Worm (Caenorhabditis elegans) whole organism, late embryonic: ENCODE data around the gene C16B8.4.

ENCODE experiments used
- C08G9.2 ChIP-seq: sonication (generic microtip); optimal IDR thresholded peaks from 2 replicates; lab custom pipeline; 2016; ENCODE audit warnings: mild to moderate bottlenecking, missing genetic modification characterization, moderate library complexity, missing compliant biosample characterization
- C38D4.7 ChIP-seq: fragments of 200-800 bp; sonication (Bioruptor generic); optimal IDR thresholded peaks from 2 replicates; lab custom pipeline; 2018; ENCODE audit warnings: mild to moderate bottlenecking, missing genetic modification characterization, moderate library complexity, missing compliant biosample characterization
- F13H6.1 ChIP-seq: sonication (generic microtip); optimal IDR thresholded peaks from 2 replicates; lab custom pipeline; 2016; ENCODE audit warnings: missing genetic modification characterization, missing compliant biosample characterization
- T23F11.4 ChIP-seq: fragments of 200-800 bp; sonication (Bioruptor generic); optimal IDR thresholded peaks from 2 replicates; lab custom pipeline; 2018; ENCODE audit warnings: mild to moderate bottlenecking, missing genetic modification characterization, missing compliant biosample characterization
- Y22D7AL.16 ChIP-seq: sonication (generic microtip); optimal IDR thresholded peaks from 2 replicates; lab custom pipeline; 2016; ENCODE audit warnings: missing genetic modification characterization, missing compliant biosample characterization
- ahr-1 ChIP-seq: sonication (generic microtip); optimal IDR thresholded peaks from 2 replicates; lab custom pipeline; 2016; ENCODE audit warnings: missing genetic modification characterization, missing compliant biosample characterization
- ama-1 ChIP-seq: fragments of 150-350 bp; optimal IDR thresholded peaks from 2 replicates; lab custom pipeline; 2014
- ceh-14 ChIP-seq: sonication (generic microtip); optimal IDR thresholded peaks from 2 replicates; lab custom pipeline; 2016; ENCODE audit warnings: missing genotype, missing genetic modification characterization, missing compliant biosample characterization
- ceh-18 ChIP-seq: sonication (generic microtip); optimal IDR thresholded peaks from 2 replicates; lab custom pipeline; 2016; ENCODE audit warnings: missing genetic modification characterization, missing compliant biosample characterization
- ceh-19 ChIP-seq: fragments of 200-800 bp; sonication (Bioruptor generic); optimal IDR thresholded peaks from 2 replicates; lab custom pipeline; 2018; ENCODE audit warnings: mild to moderate bottlenecking, missing genetic modification characterization, missing compliant biosample characterization
- ceh-2 ChIP-seq: sonication (generic microtip); optimal IDR thresholded peaks from 2 replicates; lab custom pipeline; 2016; ENCODE audit warnings: missing genotype, missing genetic modification characterization, missing compliant biosample characterization
- ceh-22 ChIP-seq: sonication (generic microtip); optimal IDR thresholded peaks from 2 replicates; lab custom pipeline; 2017; ENCODE audit warnings: missing biosample characterization, missing genetic modification characterization
- ceh-30 ChIP-seq: fragments of 150-350 bp; optimal IDR thresholded peaks from 2 replicates; lab custom pipeline; 2014; ENCODE audit warnings: missing biosample characterization, missing genetic modification characterization
- ceh-31 ChIP-seq: sonication (generic microtip); optimal IDR thresholded peaks from 2 replicates; lab custom pipeline; 2016; ENCODE audit warnings: missing genetic modification characterization, missing compliant biosample characterization
- ceh-34 ChIP-seq: sonication (generic microtip); optimal IDR thresholded peaks from 2 replicates; lab custom pipeline; 2016; ENCODE audit warnings: mild to moderate bottlenecking, missing genetic modification characterization, missing compliant biosample characterization
- ceh-45 ChIP-seq: fragments of 200-800 bp; sonication (Bioruptor generic); IDR thresholded peaks from 2 replicates; pipeline ENCODE4 v1.3.6; 2022; ENCODE audit warnings: missing genetic modification reagents, missing genetic modification characterization, missing compliant biosample characterization
- ceh-48 ChIP-seq: sonication (generic microtip); optimal IDR thresholded peaks from 2 replicates; lab custom pipeline; 2016; ENCODE audit warnings: missing genetic modification characterization, inconsistent platforms, missing compliant biosample characterization
- dve-1 ChIP-seq: sonication (generic microtip); optimal IDR thresholded peaks from 2 replicates; lab custom pipeline; 2017; ENCODE audit warnings: antibody characterized with exemption, mild to moderate bottlenecking, missing genetic modification characterization, missing compliant biosample characterization
- elt-2 ChIP-seq: sonication (generic microtip); optimal IDR thresholded peaks from 2 replicates; lab custom pipeline; 2016; ENCODE audit warnings: missing genetic modification reagents, missing genetic modification characterization, missing compliant biosample characterization
- ets-4 ChIP-seq: sonication (generic microtip); optimal IDR thresholded peaks from 2 replicates; lab custom pipeline; 2016; ENCODE audit warnings: missing genetic modification characterization, missing compliant biosample characterization
- eyg-1 ChIP-seq: sonication (generic microtip); optimal IDR thresholded peaks from 2 replicates; lab custom pipeline; 2016; ENCODE audit warnings: missing genotype, missing genetic modification characterization, missing compliant biosample characterization
- fkh-10 ChIP-seq: fragments of 150-350 bp; optimal IDR thresholded peaks from 2 replicates; lab custom pipeline; 2014; ENCODE audit warnings: missing biosample characterization, missing genetic modification reagents, missing genetic modification characterization
- gmeb-2 ChIP-seq: sonication (generic microtip); optimal IDR thresholded peaks from 2 replicates; lab custom pipeline; 2016; ENCODE audit warnings: missing genetic modification characterization, inconsistent platforms, missing compliant biosample characterization
- hlh-15 ChIP-seq: sonication (generic microtip); optimal IDR thresholded peaks from 2 replicates; lab custom pipeline; 2016; ENCODE audit warnings: missing genetic modification characterization, missing compliant biosample characterization
- hlh-30 ChIP-seq: sonication (generic microtip); optimal IDR thresholded peaks from 2 replicates; lab custom pipeline; 2017; ENCODE audit warnings: antibody characterized with exemption, missing genetic modification characterization, missing compliant biosample characterization; ENCODE audit not compliant: insufficient read depth
- hlh-8 ChIP-seq: sonication (generic microtip); optimal IDR thresholded peaks from 2 replicates; lab custom pipeline; 2016; ENCODE audit warnings: missing genotype, missing genetic modification characterization, missing compliant biosample characterization
- lim-6 ChIP-seq: sonication (generic microtip); optimal IDR thresholded peaks from 2 replicates; lab custom pipeline; 2016; ENCODE audit warnings: missing genetic modification characterization, missing compliant biosample characterization
- madf-2 ChIP-seq: sonication (generic microtip); optimal IDR thresholded peaks from 2 replicates; lab custom pipeline; 2017; ENCODE audit warnings: missing genetic modification characterization, missing compliant biosample characterization
- mec-3 ChIP-seq: sonication (generic microtip); optimal IDR thresholded peaks from 2 replicates; lab custom pipeline; 2016; ENCODE audit warnings: borderline replicate concordance, missing genetic modification characterization, missing compliant biosample characterization
- nfya-1 ChIP-seq: sonication (generic microtip); optimal IDR thresholded peaks from 2 replicates; lab custom pipeline; 2017; ENCODE audit warnings: missing genetic modification characterization, mild to moderate bottlenecking, missing compliant biosample characterization, antibody characterized with exemption, moderate library complexity
- nhr-11 ChIP-seq: fragments of 150-350 bp; optimal IDR thresholded peaks from 2 replicates; lab custom pipeline; 2014; ENCODE audit warnings: missing biosample characterization, missing genetic modification characterization
- nhr-232 ChIP-seq: sonication (generic microtip); optimal IDR thresholded peaks from 2 replicates; lab custom pipeline; 2016; ENCODE audit warnings: missing genetic modification characterization, missing compliant biosample characterization
- npax-4 ChIP-seq: sonication (generic microtip); optimal IDR thresholded peaks from 2 replicates; lab custom pipeline; 2016; ENCODE audit warnings: missing genetic modification characterization, missing compliant biosample characterization
- odd-2 ChIP-seq: sonication (generic microtip); optimal IDR thresholded peaks from 2 replicates; lab custom pipeline; 2017; ENCODE audit warnings: antibody characterized with exemption, mild to moderate bottlenecking, missing genetic modification characterization, missing compliant biosample characterization
- pag-3 ChIP-seq: sonication (generic microtip); optimal IDR thresholded peaks from 2 replicates; lab custom pipeline; 2016; ENCODE audit warnings: missing compliant biosample characterization, missing genetic modification characterization, borderline replicate concordance
- pha-2 ChIP-seq: sonication (generic microtip); optimal IDR thresholded peaks from 2 replicates; lab custom pipeline; 2017; ENCODE audit warnings: mild to moderate bottlenecking, missing genetic modification characterization, missing compliant biosample characterization
- pha-4 ChIP-seq: fragments of 150-350 bp; optimal IDR thresholded peaks from 2 replicates; lab custom pipeline; 2018; ENCODE audit warnings: missing biosample characterization, missing genetic modification reagents, missing genetic modification characterization
- pqm-1 ChIP-seq: sonication (generic microtip); optimal IDR thresholded peaks from 2 replicates; lab custom pipeline; 2016; ENCODE audit warnings: missing genetic modification characterization, missing compliant biosample characterization
- pros-1 ChIP-seq: fragments of 150-350 bp; optimal IDR thresholded peaks from 2 replicates; lab custom pipeline; 2014; ENCODE audit warnings: missing biosample characterization, missing genetic modification reagents, missing genetic modification characterization
- rnt-1 ChIP-seq: sonication (generic microtip); optimal IDR thresholded peaks from 2 replicates; lab custom pipeline; 2016; ENCODE audit warnings: missing genetic modification characterization, missing compliant biosample characterization
- sdc-2 ChIP-seq: sonication (generic microtip); optimal IDR thresholded peaks from 2 replicates; lab custom pipeline; 2016; ENCODE audit warnings: missing genotype, missing genetic modification characterization, missing compliant biosample characterization
- sox-2 ChIP-seq: fragments of 200-800 bp; sonication (Bioruptor generic); IDR thresholded peaks from 2 replicates; pipeline ENCODE4 v1.3.6; 2022; ENCODE audit warnings: missing genetic modification reagents, missing genetic modification characterization, missing compliant biosample characterization
- syd-9 ChIP-seq: sonication (generic microtip); optimal IDR thresholded peaks from 2 replicates; lab custom pipeline; 2016; ENCODE audit warnings: mild to moderate bottlenecking, missing genetic modification characterization, moderate library complexity, missing compliant biosample characterization
- tbx-2 ChIP-seq: sonication (generic microtip); optimal IDR thresholded peaks from 2 replicates; lab custom pipeline; 2016; ENCODE audit warnings: missing genetic modification characterization, missing compliant biosample characterization
- tbx-7 ChIP-seq: sonication (generic microtip); optimal IDR thresholded peaks from 2 replicates; lab custom pipeline; 2016; ENCODE audit warnings: missing genotype, missing genetic modification characterization, missing compliant biosample characterization
- ttx-3 ChIP-seq: sonication (generic microtip); optimal IDR thresholded peaks from 2 replicates; lab custom pipeline; 2016; ENCODE audit warnings: missing genetic modification reagents, missing genetic modification characterization, missing compliant biosample characterization
- unc-3 ChIP-seq, 2 experiments: fragments of 200-800 bp in 1 of 2; sonication (Bioruptor generic) in 1 of 2; sonication (generic microtip) in 1 of 2; conservative IDR thresholded peaks in 1 of 2; optimal IDR thresholded peaks in 1 of 2; 2 replicates each; pipeline versions ENCODE4 v1.3.6 to Lab custom; 2016 to 2022; ENCODE audit warnings: missing compliant biosample characterization in 2 of 2, missing genetic modification characterization in 2 of 2, missing genetic modification reagents in 1 of 2
- unc-42 ChIP-seq: sonication (generic microtip); optimal IDR thresholded peaks from 2 replicates; lab custom pipeline; 2016; ENCODE audit warnings: missing genotype, missing genetic modification characterization, missing compliant biosample characterization
- unc-55 ChIP-seq: sonication (generic microtip); optimal IDR thresholded peaks from 2 replicates; lab custom pipeline; 2017; ENCODE audit warnings: missing biosample characterization, missing genetic modification reagents, missing genetic modification characterization
- unc-86 ChIP-seq: sonication (generic microtip); optimal IDR thresholded peaks from 2 replicates; lab custom pipeline; 2016; ENCODE audit warnings: missing genetic modification characterization, missing compliant biosample characterization
- zip-5 ChIP-seq: sonication (generic microtip); optimal IDR thresholded peaks from 2 replicates; lab custom pipeline; 2016; ENCODE audit warnings: missing genetic modification characterization, missing compliant biosample characterization

The C16B8.4 gene

DNA sequence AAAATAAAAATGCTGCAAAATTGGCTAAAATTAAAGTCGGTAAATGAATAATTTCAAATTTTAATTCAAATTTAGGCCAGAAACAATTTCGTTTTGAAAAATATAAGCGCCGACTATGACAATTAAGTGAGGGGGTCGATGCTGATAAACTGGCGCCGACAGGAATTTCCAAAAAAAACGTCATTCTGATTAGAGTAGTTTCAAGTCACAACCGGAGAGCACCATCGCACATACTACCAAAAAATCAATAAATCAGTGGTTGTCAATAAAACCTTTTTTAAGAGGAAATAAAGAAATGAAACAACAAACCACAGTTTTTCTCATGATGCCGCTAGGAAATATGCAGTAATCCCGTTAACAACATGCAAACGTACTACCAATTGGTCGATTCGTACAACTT lies 24.4 kb downstream of the C16B8.4 start:
- TF ChIP-seq ceh-31 (tag; lab: Kevin White, UChicago): no peak

- TF ChIP-seq sdc-2 (tag; lab: Kevin White, UChicago): no peak
- TF ChIP-seq unc-42 (tag; lab: Kevin White, UChicago): peak; percentile 42
- no peak for TF ChIP-seq ama-1 (lab: Kevin White, UChicago)
- peak; percentile 60 for TF ChIP-seq ceh-48 (tag; lab: Kevin White, UChicago)
- TF ChIP-seq fkh-10: no peak
- TF ChIP-seq pros-1 (tag; lab: Kevin White, UChicago): no peak
- peak; percentile 63 for TF ChIP-seq ceh-18 (tag; lab: Kevin White, UChicago)
- no peak for TF ChIP-seq ceh-14
- TF ChIP-seq ceh-30 (tag; lab: Kevin White, UChicago): no peak
- no peak for TF ChIP-seq unc-86 (tag; lab: Kevin White, UChicago)
- no peak for TF ChIP-seq madf-2 (tag; lab: Kevin White, UChicago)
- no peak for TF ChIP-seq eyg-1 (tag; lab: Kevin White, UChicago)
- TF ChIP-seq nfya-1: peak; percentile 57
- TF ChIP-seq hlh-15 (tag; lab: Kevin White, UChicago): no peak
- TF ChIP-seq ceh-31 (tag; lab: Kevin White, UChicago): peak; percentile 48
- no peak for TF ChIP-seq ttx-3 (tag; lab: Kevin White, UChicago)
- TF ChIP-seq C38D4.7 (GFP tag; lab: Kevin White, UChicago): no peak
- TF ChIP-seq ahr-1 (tag; lab: Kevin White, UChicago): no peak
- no peak for TF ChIP-seq npax-4 (tag; lab: Kevin White, UChicago)
- no peak for TF ChIP-seq sox-2 (GFP tag; lab: Robert Waterston, UW)
- TF ChIP-seq tbx-7 (tag; lab: Kevin White, UChicago): no peak
- TF ChIP-seq ceh-22 (tag; lab: Kevin White, UChicago): no peak
- TF ChIP-seq nhr-232 (tag; lab: Kevin White, UChicago): no peak
- TF ChIP-seq rnt-1 (tag; lab: Kevin White, UChicago): peak; percentile 50
- TF ChIP-seq unc-3 (GFP tag; conservative IDR thresholded peaks at IDR 0.05; lab: Robert Waterston, UW): no peak
- TF ChIP-seq unc-3 (tag; optimal IDR thresholded peaks at IDR 0.05; lab: Kevin White, UChicago): no peak
- no peak for TF ChIP-seq ceh-19 (GFP tag; lab: Kevin White, UChicago)
- TF ChIP-seq ceh-2 (tag; lab: Kevin White, UChicago): peak; percentile 16
- TF ChIP-seq ceh-45 (GFP tag; lab: Robert Waterston, UW): no peak
- no peak for TF ChIP-seq syd-9 (tag; lab: Kevin White, UChicago)
- TF ChIP-seq gmeb-2 (tag; lab: Kevin White, UChicago): no peak
- TF ChIP-seq zip-5 (tag; lab: Kevin White, UChicago): no peak
- TF ChIP-seq C08G9.2 (tag; lab: Kevin White, UChicago): no peak
- TF ChIP-seq F13H6.1 (tag; lab: Kevin White, UChicago): peak; percentile 40
- no peak for TF ChIP-seq nhr-11
- TF ChIP-seq pha-2 (tag; lab: Kevin White, UChicago): peak; percentile 49
- peak; percentile 23 for TF ChIP-seq unc-55 (GFP tag; lab: Kevin White, UChicago)
- TF ChIP-seq tbx-2 (tag; lab: Kevin White, UChicago): peak; percentile 66
- no peak for TF ChIP-seq elt-2 (tag; lab: Kevin White, UChicago)
- TF ChIP-seq pag-3 (tag; lab: Kevin White, UChicago): no peak
- TF ChIP-seq odd-2 (tag; lab: Kevin White, UChicago): no peak
- TF ChIP-seq pha-4 (tag; lab: Kevin White, UChicago): no peak
- no peak for TF ChIP-seq lim-6 (tag; lab: Kevin White, UChicago)
- no peak for TF ChIP-seq hlh-8 (tag; lab: Kevin White, UChicago)
- no peak for TF ChIP-seq hlh-30 (tag; lab: Kevin White, UChicago)
- no peak for TF ChIP-seq ets-4
- no peak for TF ChIP-seq mec-3 (tag; lab: Kevin White, UChicago)
- no peak for TF ChIP-seq Y22D7AL.16 (tag; lab: Kevin White, UChicago)
- TF ChIP-seq pqm-1 (tag; lab: Kevin White, UChicago): no peak
- TF ChIP-seq dve-1 (tag; lab: Kevin White, UChicago): no peak
- TF ChIP-seq ceh-34: peak; percentile 55
- TF ChIP-seq T23F11.4: no peak
Measured at ce11 chrX:3945681-3946080, 27.8 kb downstream of the C16B8.4 start.
